Worm (Caenorhabditis elegans): ENCODE results near the gene F46B3.16.

F46B3.16 gene

DNA sequence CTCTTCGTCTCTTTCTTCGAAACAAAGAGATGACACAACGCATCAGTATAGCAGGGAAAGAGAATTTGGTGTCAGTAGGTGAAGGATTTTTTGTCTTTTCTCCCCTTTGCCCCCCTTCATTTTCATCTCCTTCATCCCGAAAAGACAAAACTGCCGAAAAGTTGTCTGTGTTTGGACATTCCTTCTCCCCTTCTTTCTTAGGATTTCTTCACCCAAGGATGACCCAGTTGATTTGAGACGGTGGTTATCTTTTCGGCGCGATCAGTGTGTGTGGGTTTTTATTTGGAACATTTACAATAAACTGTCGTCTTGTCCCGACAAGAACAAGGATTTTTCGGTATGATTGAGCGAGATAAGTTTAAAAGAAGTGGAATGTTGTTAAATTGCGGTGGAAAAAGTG is 28.0 kb downstream of the F46B3.16 start:
- peak; percentile 12 for TF ChIP-seq nhr-21 (tag; optimal IDR thresholded peaks at IDR 0.05)
- TF ChIP-seq elt-1 (tag; optimal IDR thresholded peaks at IDR 0.05), result peak; percentile 32
- no peak for TF ChIP-seq R02D3.7 (tag; optimal IDR thresholded peaks at IDR 0.05)
- no peak for TF ChIP-seq egl-27 (tag; optimal IDR thresholded peaks at IDR 0.05)

DNA sequence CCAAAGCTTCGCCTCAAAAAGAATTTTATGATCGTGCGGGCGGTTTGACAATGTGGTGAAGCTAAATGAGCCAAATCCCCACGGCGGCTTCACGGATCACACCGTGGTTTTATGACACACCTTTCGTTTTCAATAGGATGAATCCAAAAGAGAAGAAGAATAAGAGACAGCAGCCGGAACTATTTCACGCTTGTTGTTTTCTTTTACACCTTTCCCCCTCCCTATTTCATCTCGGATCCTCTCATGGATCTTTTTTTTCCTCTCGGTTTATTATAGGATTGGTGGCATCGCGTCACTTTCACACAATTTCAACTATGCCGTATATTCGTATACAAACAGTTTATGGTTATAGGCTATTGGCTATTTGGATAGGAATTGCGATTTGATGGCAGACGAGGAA is 29.3 kb downstream of the F46B3.16 start:
- TF ChIP-seq Y55F3AM.14 (GFP tag; optimal IDR thresholded peaks at IDR 0.05), result no peak
- TF ChIP-seq ztf-4 (tag; optimal IDR thresholded peaks at IDR 0.05), result no peak
- no peak for TF ChIP-seq unc-55 (GFP tag; optimal IDR thresholded peaks at IDR 0.05)
- TF ChIP-seq aly-2 (tag; optimal IDR thresholded peaks at IDR 0.05), result no peak
- no peak for TF ChIP-seq unc-62 (GFP tag; optimal IDR thresholded peaks at IDR 0.05)
- no peak for TF ChIP-seq lin-13 (GFP tag; optimal IDR thresholded peaks at IDR 0.05)
- TF ChIP-seq elt-3 (tag; optimal IDR thresholded peaks at IDR 0.05), result no peak
- TF ChIP-seq zag-1 (tag; optimal IDR thresholded peaks at IDR 0.05), result no peak
- TF ChIP-seq nhr-11 (tag; optimal IDR thresholded peaks at IDR 0.05), result no peak
- TF ChIP-seq sma-3 (GFP tag; optimal IDR thresholded peaks at IDR 0.05), result no peak
- no peak for TF ChIP-seq ztf-1 (GFP tag; conservative IDR thresholded peaks at IDR 0.05)
- no peak for TF ChIP-seq nhr-10 (tag; optimal IDR thresholded peaks at IDR 0.05)
- TF ChIP-seq nhr-77 (tag; optimal IDR thresholded peaks at IDR 0.05), result no peak
- no peak for TF ChIP-seq sem-4 (tag; optimal IDR thresholded peaks at IDR 0.05)
- no peak for TF ChIP-seq fos-1 (tag; optimal IDR thresholded peaks at IDR 0.05)
- no peak for TF ChIP-seq gmeb-1 (tag; optimal IDR thresholded peaks at IDR 0.05)
- TF ChIP-seq ZK546.5 (tag; optimal IDR thresholded peaks at IDR 0.05), result no peak
- no peak for TF ChIP-seq sma-9 (GFP tag; optimal IDR thresholded peaks at IDR 0.05)
- no peak for TF ChIP-seq sma-9 (tag; optimal IDR thresholded peaks at IDR 0.05)
- no peak for TF ChIP-seq egl-27 (tag; optimal IDR thresholded peaks at IDR 0.05)

DNA sequence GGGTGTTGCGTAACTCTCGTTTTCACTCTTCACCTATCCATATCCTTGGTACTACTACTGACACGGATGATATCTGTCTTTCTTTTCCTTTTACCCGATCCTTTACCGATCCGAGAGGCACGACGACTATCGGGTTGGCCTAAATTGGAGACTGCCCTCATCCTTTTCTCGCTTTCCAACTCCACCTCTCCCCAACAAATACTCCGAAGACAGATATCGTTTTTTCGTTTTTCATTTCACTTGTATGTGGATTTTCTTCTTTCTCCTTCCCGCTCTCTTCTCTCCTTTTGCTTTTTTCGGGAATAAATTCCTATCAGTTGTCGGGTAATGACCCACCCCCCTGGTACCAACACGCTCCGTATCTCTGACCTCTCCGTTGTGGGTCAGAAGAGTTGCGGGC is 30.5 kb downstream of the F46B3.16 start:
- TF ChIP-seq nhr-21 (tag; optimal IDR thresholded peaks at IDR 0.05) (peak; percentile 31), ceh-82 (tag; optimal IDR thresholded peaks at IDR 0.05) (no peak), blmp-1 (tag; optimal IDR thresholded peaks at IDR 0.05; ENCODE audit: insufficient read depth) (peak; percentile 11)

DNA sequence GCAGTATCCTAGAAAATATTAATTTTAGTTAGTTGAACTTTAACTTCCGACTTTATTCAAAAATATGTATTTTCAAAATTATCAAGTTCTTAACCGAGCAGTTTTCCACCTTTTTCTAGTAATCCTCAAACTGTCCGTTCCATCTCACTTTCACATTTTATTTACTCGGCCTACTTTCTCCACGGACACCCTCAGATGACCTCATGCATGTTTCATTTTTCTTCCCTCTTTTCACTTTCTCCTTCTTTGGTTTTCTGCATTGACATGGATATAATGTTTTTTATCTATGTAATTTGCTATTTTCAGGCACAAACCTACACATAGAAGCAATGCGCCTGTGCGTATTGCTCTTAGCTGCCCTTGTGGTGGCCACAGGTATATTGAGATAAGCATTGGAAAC is 32.5 kb downstream of the F46B3.16 start, which contains the start of gene mlt-11:
mlt-11 (plus strand) TSS at position 301 of the 400 bp plus-strand sequence.
- no peak for TF ChIP-seq sem-4 (tag; optimal IDR thresholded peaks at IDR 0.05)
- no peak for TF ChIP-seq lin-11 (tag; optimal IDR thresholded peaks at IDR 0.05)
- no peak for TF ChIP-seq ZK546.5 (tag; optimal IDR thresholded peaks at IDR 0.05)
- no peak for TF ChIP-seq alr-1 (tag; optimal IDR thresholded peaks at IDR 0.05)
- TF ChIP-seq unc-62 (GFP tag; optimal IDR thresholded peaks at IDR 0.05), result no peak
- no peak for TF ChIP-seq lin-39 (tag; optimal IDR thresholded peaks at IDR 0.05)
- TF ChIP-seq blmp-1 (tag; optimal IDR thresholded peaks at IDR 0.05; ENCODE audit: insufficient read depth), result peak; percentile 26
- no peak for TF ChIP-seq nhr-10 (tag; optimal IDR thresholded peaks at IDR 0.05)
- no peak for TF ChIP-seq lsy-2 (tag; optimal IDR thresholded peaks at IDR 0.05)

DNA sequence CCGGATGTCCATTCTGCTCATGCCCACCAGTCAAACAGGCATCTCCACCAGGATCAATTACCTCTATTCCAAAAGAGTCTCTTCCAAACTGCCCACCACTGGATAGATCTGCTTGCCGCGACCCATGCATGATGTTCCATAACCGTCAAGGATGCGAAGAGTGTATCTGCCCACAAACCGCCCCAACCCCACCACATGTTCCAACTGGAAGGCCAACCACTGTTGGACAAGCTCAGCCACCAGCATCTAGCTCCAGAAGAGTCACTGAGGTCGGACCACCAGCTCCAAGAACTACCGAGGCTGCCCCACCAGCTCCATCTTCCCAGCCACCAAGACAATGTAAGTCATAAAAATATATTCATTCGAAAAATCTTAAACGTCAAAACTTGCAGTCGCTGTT is 36.2 kb downstream of the F46B3.16 start:
- TF ChIP-seq C34F6.9 (tag; optimal IDR thresholded peaks at IDR 0.05), result no peak
- no peak for TF ChIP-seq egl-27 (tag; optimal IDR thresholded peaks at IDR 0.05)
- no peak for TF ChIP-seq unc-55 (GFP tag; optimal IDR thresholded peaks at IDR 0.05)
- no peak for TF ChIP-seq sem-4 (tag; optimal IDR thresholded peaks at IDR 0.05)
- no peak for TF ChIP-seq skn-1 (tag; optimal IDR thresholded peaks at IDR 0.05)
- no peak for TF ChIP-seq ceh-82 (tag; optimal IDR thresholded peaks at IDR 0.05)
- TF ChIP-seq R02D3.7 (tag; optimal IDR thresholded peaks at IDR 0.05), result no peak
- TF ChIP-seq gmeb-1 (tag; optimal IDR thresholded peaks at IDR 0.05), result no peak
- no peak for TF ChIP-seq nhr-6 (tag; optimal IDR thresholded peaks at IDR 0.05)
- no peak for TF ChIP-seq alr-1 (tag; optimal IDR thresholded peaks at IDR 0.05)
- no peak for TF ChIP-seq snpc-4 (tag; optimal IDR thresholded peaks at IDR 0.05)
- TF ChIP-seq Y55F3AM.14 (GFP tag; optimal IDR thresholded peaks at IDR 0.05), result no peak
- no peak for TF ChIP-seq lin-39 (tag; optimal IDR thresholded peaks at IDR 0.05)
- no peak for TF ChIP-seq sma-9 (GFP tag; optimal IDR thresholded peaks at IDR 0.05)
- no peak for TF ChIP-seq sma-9 (tag; optimal IDR thresholded peaks at IDR 0.05)
- TF ChIP-seq nhr-129 (tag; optimal IDR thresholded peaks at IDR 0.05), result no peak
- no peak for TF ChIP-seq lsy-2 (tag; optimal IDR thresholded peaks at IDR 0.05)
- no peak for TF ChIP-seq ZK546.5 (tag; optimal IDR thresholded peaks at IDR 0.05)

All from whole organism, L2 larva.